Fruit fly (Drosophila melanogaster) whole organism, embryonic: ENCODE results near the gene CG15418.

Source experiments
- CG18599 ChIP-seq: fragments of 200-800 bp; sonication (Bioruptor generic); optimal IDR thresholded peaks from 3 replicates; lab custom pipeline; 2017; ENCODE audit warnings: missing biosample characterization, missing genetic modification characterization, mild to moderate bottlenecking, moderate library complexity, missing genetic modification reagents
- CG6854 ChIP-seq: fragments of 200-800 bp; sonication (Bioruptor generic); optimal IDR thresholded peaks from 3 replicates; lab custom pipeline; 2017; ENCODE audit warnings: missing biosample characterization, mild to moderate bottlenecking, missing genetic modification characterization
- Jarid2 ChIP-seq: fragments of 200-800 bp; sonication (Bioruptor generic); optimal IDR thresholded peaks from 3 replicates; lab custom pipeline; 2017; ENCODE audit warnings: mild to moderate bottlenecking, missing biosample characterization, missing genetic modification reagents, missing genetic modification characterization
- abd-A ChIP-seq: fragments of 200-800 bp; sonication (Bioruptor generic); optimal IDR thresholded peaks from 3 replicates; lab custom pipeline; 2019; ENCODE audit warnings: missing biosample characterization, mild to moderate bottlenecking, missing genetic modification characterization, moderate library complexity

DNA sequence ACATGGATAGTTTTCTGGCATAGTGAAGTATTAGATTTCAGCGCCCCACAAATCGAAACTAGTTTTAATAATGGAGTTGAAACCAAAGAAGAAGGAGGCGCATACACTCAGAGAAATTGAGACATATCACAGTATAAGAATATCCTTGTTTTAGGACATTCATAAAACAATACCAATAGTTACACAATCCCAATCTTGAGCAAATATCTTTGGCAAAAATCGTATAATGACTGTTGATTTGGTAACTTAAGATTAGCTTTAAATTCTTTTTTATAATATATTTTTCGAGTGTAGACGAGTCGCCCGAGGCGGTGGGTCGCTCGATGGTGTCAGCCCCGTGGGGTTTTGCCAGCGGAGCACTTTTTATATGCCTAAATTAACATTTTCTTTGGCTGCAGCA, 13.9 kb upstream of the CG15418 start:
- TF ChIP-seq CG6854 (GFP tag; lab: Kevin White, UChicago) (no peak), Jarid2 (GFP tag; lab: Kevin White, UChicago) (no peak), abd-A (tag; lab: Kevin White, UChicago) (no peak), CG18599 (GFP tag; lab: Kevin White, UChicago) (no peak)
